In the genomic region with DNA sequence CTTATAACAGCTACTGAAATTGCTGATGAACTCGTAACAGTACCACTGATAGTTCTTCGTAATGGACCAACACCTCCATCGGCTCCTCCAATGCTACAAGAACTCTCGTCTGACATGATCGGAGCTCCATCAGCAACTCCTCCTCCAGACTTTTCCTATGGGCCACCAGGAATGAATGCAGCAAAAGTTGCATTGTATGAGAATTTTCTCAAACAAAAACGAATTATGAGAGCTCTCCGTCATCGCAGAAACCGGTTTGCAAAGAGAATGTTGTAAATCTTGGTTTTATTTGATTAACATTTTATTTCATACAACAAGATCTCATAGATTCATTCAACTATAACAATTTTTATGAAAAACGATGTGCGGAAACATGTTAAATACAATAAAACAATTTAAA, we compare ENCODE assay signal across 2 worm cellular contexts.
TF ChIP-seq lines count a peak whose summit lies in the region.

No protein-coding gene starts in this region.

TF ChIP-seq in whole organism, L4 larva, 104 proteins besides CTCF, POLR2A, EP300 and RAD21 (continued from another document):
- peak; percentile 61; the same call in 1 of the 2 replicates for TF ChIP-seq Y75B8A.6 (GFP tag; IDR thresholded peaks at IDR 0.05; lab: Robert Waterston, UW)
- peak; percentile 48; the same call in 1 of the 2 replicates for TF ChIP-seq zfp-3 (GFP tag; conservative IDR thresholded peaks at IDR 0.05; lab: Robert Waterston, UW)
- peak; percentile 74; the same call in 1 of the 2 replicates for TF ChIP-seq egl-43 (GFP tag; IDR thresholded peaks at IDR 0.05; lab: Robert Waterston, UW)
- TF ChIP-seq nhr-102 (tag; optimal IDR thresholded peaks at IDR 0.05; lab: Kevin White, UChicago) = peak; percentile 66
- TF ChIP-seq fkh-10 (GFP tag; optimal IDR thresholded peaks at IDR 0.05; lab: Kevin White, UChicago) = no peak
- TF ChIP-seq T20F7.1 (GFP tag; optimal IDR thresholded peaks at IDR 0.05; lab: Kevin White, UChicago) = peak; percentile 31
- TF ChIP-seq R02D3.7 (tag; optimal IDR thresholded peaks at IDR 0.05; lab: Kevin White, UChicago) = no peak
- peak; percentile 54 for TF ChIP-seq dve-1 (tag; optimal IDR thresholded peaks at IDR 0.05; lab: Kevin White, UChicago; ENCODE audit: insufficient read depth)
- no peak for TF ChIP-seq attf-4 (tag; optimal IDR thresholded peaks at IDR 0.05; lab: Kevin White, UChicago)
- 0 out of 2 replicates have a peak, but pooled peaks have one; percentile 21 for TF ChIP-seq D1046.2 (GFP tag; IDR thresholded peaks at IDR 0.05; lab: Robert Waterston, UW)
- TF ChIP-seq madf-5 (GFP tag; IDR thresholded peaks at IDR 0.05; lab: Robert Waterston, UW) = peak in 1 of 2 experiments; percentile 68; a peak in 1 of 4 replicates
- TF ChIP-seq ZK337.2 (GFP tag; IDR thresholded peaks at IDR 0.05; lab: Robert Waterston, UW) = no peak

TF ChIP-seq in whole organism, young adult, 124 proteins besides CTCF, POLR2A, EP300 and RAD21 (continued from another document):
- TF ChIP-seq die-1 (tag; optimal IDR thresholded peaks at IDR 0.05; lab: Kevin White, UChicago) (peak; percentile 2), ztf-26 (tag; optimal IDR thresholded peaks at IDR 0.05; lab: Kevin White, UChicago) (peak; percentile 78), lsl-1 (GFP tag; optimal IDR thresholded peaks at IDR 0.05; lab: Kevin White, UChicago) (no peak), snpc-1.3 (tag; optimal IDR thresholded peaks at IDR 0.05; lab: Kevin White, UChicago; ENCODE audit: insufficient read depth) (no peak), akir-1 (GFP tag; optimal IDR thresholded peaks at IDR 0.05; lab: Kevin White, UChicago) (no peak), nfya-1 (tag; optimal IDR thresholded peaks at IDR 0.05; lab: Kevin White, UChicago; ENCODE audit: borderline replicate concordance, insufficient read depth) (no peak), Y53F4B.3 (GFP tag; IDR thresholded peaks at IDR 0.05; lab: Robert Waterston, UW) (no peak), nhr-80 (tag; optimal IDR thresholded peaks at IDR 0.05; lab: Kevin White, UChicago) (no peak), F23B12.7 (tag; optimal IDR thresholded peaks at IDR 0.05; lab: Kevin White, UChicago; ENCODE audit: insufficient read depth) (no peak), hlh-12 (tag; optimal IDR thresholded peaks at IDR 0.05; lab: Kevin White, UChicago) (no peak), F57A8.1 (GFP tag; optimal IDR thresholded peaks at IDR 0.05; lab: Kevin White, UChicago) (no peak), atf-7 (tag; optimal IDR thresholded peaks at IDR 0.05; lab: Kevin White, UChicago) (peak; percentile 31), lin-35 (GFP tag; optimal IDR thresholded peaks at IDR 0.05; lab: Kevin White, UChicago) (no peak), tbp1 (GFP tag; optimal IDR thresholded peaks at IDR 0.05; lab: Kevin White, UChicago) (no peak), T07F8.4 (tag; optimal IDR thresholded peaks at IDR 0.05; lab: Kevin White, UChicago) (no peak), rcor-1 (GFP tag; IDR thresholded peaks at IDR 0.05; lab: Robert Waterston, UW) (no peak), rec-8 (tag; optimal IDR thresholded peaks at IDR 0.05; lab: Kevin White, UChicago) (no peak), madf-6 (GFP tag; IDR thresholded peaks at IDR 0.05; lab: Robert Waterston, UW) (no peak), B0019.2 (GFP tag; conservative IDR thresholded peaks at IDR 0.05; lab: Robert Waterston, UW) (no peak), sea-2 (GFP tag; IDR thresholded peaks at IDR 0.05; lab: Robert Waterston, UW) (no peak), attf-6 (GFP tag; IDR thresholded peaks at IDR 0.05; lab: Robert Waterston, UW) (no peak), nhr-179 (tag; optimal IDR thresholded peaks at IDR 0.05; lab: Kevin White, UChicago) (no peak), F37B4.10 (GFP tag; IDR thresholded peaks at IDR 0.05; lab: Robert Waterston, UW) (no peak), mes-4 (tag; optimal IDR thresholded peaks at IDR 0.05; lab: Kevin White, UChicago) (no peak), nfyb-1 (GFP tag; IDR thresholded peaks at IDR 0.05; lab: Robert Waterston, UW) (peak; percentile 66; the same call in 1 of the 2 replicates), hrde-1 (tag; optimal IDR thresholded peaks at IDR 0.05; lab: Kevin White, UChicago; ENCODE audit: borderline replicate concordance) (no peak), xnd-1 (tag; optimal IDR thresholded peaks at IDR 0.05; lab: Kevin White, UChicago) (no peak), F49E8.2 (tag; optimal IDR thresholded peaks at IDR 0.05; lab: Kevin White, UChicago; ENCODE audit: insufficient read depth) (no peak), ets-4 (GFP tag; optimal IDR thresholded peaks at IDR 0.05; lab: Kevin White, UChicago) (no peak), dpl-1 (GFP tag; optimal IDR thresholded peaks at IDR 0.05; lab: Kevin White, UChicago) (no peak), ekl-4 (GFP tag; IDR thresholded peaks at IDR 0.05; lab: Robert Waterston, UW) (no peak), madf-10 (tag; optimal IDR thresholded peaks at IDR 0.05; lab: Kevin White, UChicago) (no peak), lsy-27 (tag; optimal IDR thresholded peaks at IDR 0.05; lab: Kevin White, UChicago; ENCODE audit: borderline replicate concordance, insufficient read depth) (no peak), lir-1 (GFP tag; conservative IDR thresholded peaks at IDR 0.05; lab: Robert Waterston, UW) (no peak), F10E7.11 (tag; optimal IDR thresholded peaks at IDR 0.05; lab: Kevin White, UChicago) (no peak), nhr-120 (GFP tag; IDR thresholded peaks at IDR 0.05; lab: Robert Waterston, UW) (no peak), ceh-100 (GFP tag; IDR thresholded peaks at IDR 0.05; lab: Robert Waterston, UW) (no peak), him-1 (tag; optimal IDR thresholded peaks at IDR 0.05; lab: Kevin White, UChicago) (no peak), fkh-3 (tag; optimal IDR thresholded peaks at IDR 0.05; lab: Kevin White, UChicago) (no peak), aptf-3 (GFP tag; IDR thresholded peaks at IDR 0.05; lab: Robert Waterston, UW) (no peak), pha-4 (tag; optimal IDR thresholded peaks at IDR 0.05; lab: Kevin White, UChicago) (no peak), ztf-18 (tag; optimal IDR thresholded peaks at IDR 0.05; lab: Kevin White, UChicago) (no peak), Y95B8A.8 (GFP tag; IDR thresholded peaks at IDR 0.05; lab: Robert Waterston, UW) (no peak), madf-8 (GFP tag; conservative IDR thresholded peaks at IDR 0.05; lab: Robert Waterston, UW) (no peak), ceh-79 (tag; optimal IDR thresholded peaks at IDR 0.05; lab: Kevin White, UChicago) (no peak), bed-1 (GFP tag; IDR thresholded peaks at IDR 0.05; lab: Robert Waterston, UW) (no peak), let-607 (tag; optimal IDR thresholded peaks at IDR 0.05; lab: Kevin White, UChicago) (peak in 1 of 2 experiments; percentile 20), C17E4.6 (GFP tag; IDR thresholded peaks at IDR 0.05; lab: Robert Waterston, UW) (no peak), hmg-20 (GFP tag; IDR thresholded peaks at IDR 0.05; lab: Robert Waterston, UW) (0 out of 2 replicates have a peak, but pooled peaks have one; percentile 22), cebp-1 (GFP tag; IDR thresholded peaks at IDR 0.05; lab: Robert Waterston, UW) (no peak), cebp-1 (tag; optimal IDR thresholded peaks at IDR 0.05; lab: Kevin White, UChicago) (peak; percentile 49), egl-44 (GFP tag; IDR thresholded peaks at IDR 0.05; lab: Robert Waterston, UW) (no peak), sdz-38 (tag; optimal IDR thresholded peaks at IDR 0.05; lab: Kevin White, UChicago) (no peak), D2030.7 (GFP tag; IDR thresholded peaks at IDR 0.05; lab: Robert Waterston, UW) (no peak), K12H6.12 (tag; optimal IDR thresholded peaks at IDR 0.05; lab: Kevin White, UChicago) (no peak), mcd-1 (GFP tag; IDR thresholded peaks at IDR 0.05; lab: Robert Waterston, UW) (no peak), snpc-4 (GFP tag; optimal IDR thresholded peaks at IDR 0.05; lab: Kevin White, UChicago) (no peak), snpc-4 (tag; optimal IDR thresholded peaks at IDR 0.05; lab: Kevin White, UChicago) (no peak), B0261.1 (tag; optimal IDR thresholded peaks at IDR 0.05; lab: Kevin White, UChicago) (no peak), tbx-9 (tag; optimal IDR thresholded peaks at IDR 0.05; lab: Kevin White, UChicago; ENCODE audit: borderline replicate concordance) (no peak), ceh-27 (GFP tag; optimal IDR thresholded peaks at IDR 0.05; lab: Kevin White, UChicago) (no peak), ama-1 (optimal IDR thresholded peaks at IDR 0.05; lab: Kevin White, UChicago) (peak; percentile 26), ama-1 (GFP tag; optimal IDR thresholded peaks at IDR 0.05; lab: Kevin White, UChicago) (no peak), gei-17 (GFP tag; optimal IDR thresholded peaks at IDR 0.05; lab: Kevin White, UChicago) (no peak), ceh-40 (GFP tag; IDR thresholded peaks at IDR 0.05; lab: Robert Waterston, UW) (no peak), B0035.1 (tag; optimal IDR thresholded peaks at IDR 0.05; lab: Kevin White, UChicago) (no peak), aptf-2 (GFP tag; conservative IDR thresholded peaks at IDR 0.05; lab: Robert Waterston, UW) (no peak), egl-18 (GFP tag; IDR thresholded peaks at IDR 0.05; lab: Robert Waterston, UW) (no peak), F39B2.1 (GFP tag; IDR thresholded peaks at IDR 0.05; lab: Robert Waterston, UW) (no peak), madf-3 (GFP tag; IDR thresholded peaks at IDR 0.05; lab: Robert Waterston, UW) (no peak), repo-1 (tag; optimal IDR thresholded peaks at IDR 0.05; lab: Kevin White, UChicago) (peak; percentile 84), mel-28 (tag; optimal IDR thresholded peaks at IDR 0.05; lab: Kevin White, UChicago; ENCODE audit: borderline replicate concordance) (no peak), B0336.3 (GFP tag; IDR thresholded peaks at IDR 0.05; lab: Robert Waterston, UW) (peak; percentile 62; the same call in 1 of the 2 replicates), F57C9.4 (tag; optimal IDR thresholded peaks at IDR 0.05; lab: Kevin White, UChicago) (peak; percentile 83), attf-3 (GFP tag; conservative IDR thresholded peaks at IDR 0.05; lab: Robert Waterston, UW) (no peak), F52B5.7 (tag; optimal IDR thresholded peaks at IDR 0.05; lab: Kevin White, UChicago) (peak; percentile 3), tlf-1 (GFP tag; optimal IDR thresholded peaks at IDR 0.05; lab: Kevin White, UChicago) (peak; percentile 55), athp-1 (tag; optimal IDR thresholded peaks at IDR 0.05; lab: Kevin White, UChicago) (peak; percentile 18), nhr-90 (tag; optimal IDR thresholded peaks at IDR 0.05; lab: Kevin White, UChicago) (peak; percentile 51), Y67H2A.10 (GFP tag; conservative IDR thresholded peaks at IDR 0.05; lab: Robert Waterston, UW) (no peak), attf-5 (GFP tag; optimal IDR thresholded peaks at IDR 0.05; lab: Kevin White, UChicago) (no peak), let-526 (GFP tag; IDR thresholded peaks at IDR 0.05; lab: Robert Waterston, UW) (no peak), F33H1.4 (GFP tag; IDR thresholded peaks at IDR 0.05; lab: Robert Waterston, UW) (no peak), ztf-22 (GFP tag; optimal IDR thresholded peaks at IDR 0.05; lab: Kevin White, UChicago) (no peak), ceh-91 (GFP tag; IDR thresholded peaks at IDR 0.05; lab: Robert Waterston, UW) (no peak), cebp-2 (GFP tag; IDR thresholded peaks at IDR 0.05; lab: Robert Waterston, UW) (no peak), ZK185.1 (tag; optimal IDR thresholded peaks at IDR 0.05; lab: Kevin White, UChicago; ENCODE audit: poor library complexity, severe bottlenecking) (peak; percentile 72), Y79H2A.3 (GFP tag; conservative IDR thresholded peaks at IDR 0.05; lab: Robert Waterston, UW) (no peak), T26A5.8 (tag; optimal IDR thresholded peaks at IDR 0.05; lab: Kevin White, UChicago) (no peak)
